Worm (Caenorhabditis elegans) whole organism, young adult: ENCODE measurements around the gene F28B1.9.

Experiments
- T07F8.4 ChIP-seq: sonication (generic microtip); optimal IDR thresholded peaks from 2 replicates; lab custom pipeline; 2016; ENCODE audit warnings: mild to moderate bottlenecking, missing genetic modification characterization, moderate library complexity, missing compliant biosample characterization
- Y53G8AR.9 ChIP-seq: fragments of 200-800 bp; sonication (Bioruptor generic); conservative IDR thresholded peaks from 2 replicates; pipeline ENCODE4 v1.3.6; 2022; ENCODE audit warnings: missing genetic modification reagents, missing genetic modification characterization, missing compliant biosample characterization
- ama-1 ChIP-seq, 3 experiments: fragments of 150-350 bp in 1 of 3; sonication (generic microtip) in 2 of 3; optimal IDR thresholded peaks; 2 replicates each; lab custom pipeline; 2014 to 2018; ENCODE audit warnings: missing biosample characterization in 2 of 3, missing genetic modification characterization in 2 of 3, missing genetic modification reagents in 2 of 3
- ccch-3 ChIP-seq: fragments of 200-800 bp; sonication (Bioruptor generic); optimal IDR thresholded peaks from 2 replicates; lab custom pipeline; 2018; ENCODE audit warnings: mild to moderate bottlenecking, missing genetic modification characterization, missing compliant biosample characterization
- dox-1 ChIP-seq: fragments of 200-800 bp; sonication (Bioruptor generic); IDR thresholded peaks from 2 replicates; pipeline ENCODE4 v1.3.6; 2022; ENCODE audit warnings: missing genetic modification reagents, missing genetic modification characterization, missing compliant biosample characterization
- lin-40 ChIP-seq: sonication (generic microtip); optimal IDR thresholded peaks from 2 replicates; lab custom pipeline; 2016; ENCODE audit warnings: missing genetic modification characterization, mild to moderate bottlenecking, missing compliant biosample characterization, missing genotype, missing genetic modification reagents
- lsl-1 ChIP-seq: fragments of 200-800 bp; sonication (Bioruptor generic); optimal IDR thresholded peaks from 2 replicates; lab custom pipeline; 2018; ENCODE audit warnings: mild to moderate bottlenecking, missing genetic modification characterization, moderate library complexity, missing compliant biosample characterization

DNA sequence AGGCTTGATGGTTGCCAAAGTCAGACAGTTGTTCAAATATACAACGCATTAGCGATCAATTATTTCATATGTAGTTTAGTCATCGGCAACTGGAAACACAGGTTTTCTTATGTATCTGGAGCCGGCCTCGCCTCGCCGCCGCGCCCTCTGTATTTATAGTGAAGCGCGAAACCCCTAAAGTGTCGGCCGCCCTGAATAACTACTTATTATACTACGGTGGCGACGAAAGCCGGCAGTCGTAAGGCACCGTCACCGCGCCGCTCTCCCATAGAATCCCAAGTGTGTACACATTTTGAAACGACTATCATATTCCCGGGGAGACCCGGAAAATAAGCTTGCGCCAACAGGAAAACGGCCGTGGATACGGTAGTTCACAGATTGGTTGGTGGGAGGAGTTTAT lies 32.9 kb downstream of the F28B1.9 start:
- no peak for TF ChIP-seq T07F8.4 (tag; lab: Kevin White, UChicago)
- TF ChIP-seq lin-40 (tag; lab: Kevin White, UChicago) = no peak
- no peak for TF ChIP-seq dox-1
- no peak for TF ChIP-seq Y53G8AR.9 (GFP tag; lab: Robert Waterston, UW)
- no peak for TF ChIP-seq ama-1 (optimal IDR thresholded peaks at IDR 0.05; lab: Kevin White, UChicago)
- no peak for TF ChIP-seq ama-1 (GFP tag; optimal IDR thresholded peaks at IDR 0.05; lab: Kevin White, UChicago)
- no peak for TF ChIP-seq lsl-1
- TF ChIP-seq ccch-3 (GFP tag; lab: Kevin White, UChicago) = no peak
